Worm (Caenorhabditis elegans): Measurements from ENCODE around the gene ZK353.4.

DNA sequence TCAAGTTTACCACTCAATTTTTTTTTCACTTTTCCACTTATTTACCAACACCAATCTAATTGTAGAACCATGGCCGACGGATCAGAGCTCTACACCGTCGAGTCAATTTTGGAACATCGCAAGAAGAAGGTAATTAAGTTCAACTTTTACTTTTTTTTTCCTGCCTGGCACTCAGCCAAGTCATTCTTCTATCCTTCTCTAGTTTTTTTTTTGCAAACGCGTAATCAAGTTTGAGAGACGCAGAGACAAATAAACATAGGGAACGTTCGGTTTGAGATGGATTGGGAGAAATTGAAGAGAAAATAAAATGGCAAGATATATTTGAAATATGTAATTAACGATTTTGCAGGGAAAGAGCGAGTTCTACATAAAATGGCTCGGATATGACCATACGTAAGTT is 36.8 kb upstream of the ZK353.4 start, which contains the start of gene cec-1:
- TF ChIP-seq ama-1 (optimal IDR thresholded peaks at IDR 0.05) = no peak
- no peak for TF ChIP-seq F13C5.2 (tag; optimal IDR thresholded peaks at IDR 0.05)
- TF ChIP-seq B0310.2 (tag; optimal IDR thresholded peaks at IDR 0.05) = no peak
